Fruit fly (Drosophila melanogaster): ENCODE data around the gene CG7304.

DNA sequence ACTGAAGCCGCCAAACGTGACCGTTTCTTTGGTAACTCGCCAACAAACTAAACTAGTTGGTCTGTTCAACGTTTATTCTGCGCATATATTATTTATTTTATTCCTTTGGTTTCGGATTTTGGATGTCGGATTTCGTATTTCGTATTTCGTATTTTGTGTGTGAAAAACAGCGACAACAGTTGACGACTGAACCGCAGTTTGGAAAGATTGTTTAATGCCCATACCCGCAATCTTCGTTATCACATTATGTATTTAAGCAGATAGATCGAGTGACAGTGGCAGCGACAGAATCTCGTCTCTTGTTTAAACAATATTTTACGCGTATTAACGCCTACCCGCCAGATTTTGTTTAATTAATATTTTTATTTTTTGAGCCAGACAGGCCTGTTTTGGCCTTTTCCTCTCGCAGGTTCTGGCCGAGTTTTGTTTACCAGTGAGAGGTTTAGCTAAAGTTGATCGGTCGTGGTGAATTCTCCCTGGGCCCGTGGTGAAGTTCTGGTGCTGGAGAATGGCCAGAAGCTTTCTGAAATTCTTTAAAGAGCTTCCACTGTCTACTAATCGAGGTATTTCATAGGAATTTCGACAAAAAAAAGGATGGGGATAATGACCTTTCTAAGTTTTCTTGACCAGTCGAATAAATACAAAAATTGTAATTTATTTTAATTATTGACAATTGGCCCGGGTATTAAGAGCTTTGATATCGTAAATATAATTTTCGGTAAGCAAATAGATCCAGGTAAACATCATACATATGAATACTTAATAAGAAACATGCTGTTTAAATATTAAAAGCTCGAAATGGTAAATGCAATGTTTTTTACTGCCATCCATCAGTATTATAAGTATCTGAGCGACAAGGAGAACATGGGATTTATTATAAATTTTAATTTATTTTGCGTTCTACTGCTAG lies 31.6 kb upstream of the CG7304 start, which contains the start of the genes comm3 and CG43083:
- no peak for TF ChIP-seq insv (optimal IDR thresholded peaks at IDR 0.05)
- no peak for TF ChIP-seq Myc (optimal IDR thresholded peaks at IDR 0.05)
- no peak for TF ChIP-seq h (optimal IDR thresholded peaks at IDR 0.05)
- no peak for TF ChIP-seq psq (optimal IDR thresholded peaks at IDR 0.05)

Measured in Kc167 (cell line).